Worm (Caenorhabditis elegans) whole organism, mixed stage, embryonic: ENCODE results near the gene T09B9.4.

Experiments used
- bed-3 ChIP-seq: fragments of 200-800 bp; sonication (Bioruptor generic); optimal IDR thresholded peaks from 3 replicates; lab custom pipeline; 2018; ENCODE audit warnings: mild to moderate bottlenecking, missing genetic modification characterization, moderate library complexity, missing compliant biosample characterization
- blmp-1 ChIP-seq: fragments of 150-350 bp; optimal IDR thresholded peaks from 2 replicates; lab custom pipeline; 2014; ENCODE audit warnings: missing biosample characterization, missing genetic modification characterization
- ceh-39 ChIP-seq: fragments of 150-350 bp; optimal IDR thresholded peaks from 2 replicates; lab custom pipeline; 2014; ENCODE audit warnings: missing biosample characterization, missing genetic modification characterization
- ceh-43 ChIP-seq: fragments of 200-800 bp; sonication (Bioruptor generic); optimal IDR thresholded peaks from 2 replicates; lab custom pipeline; 2018; ENCODE audit warnings: mild to moderate bottlenecking, missing genetic modification characterization, moderate library complexity, missing compliant biosample characterization
- ceh-83 ChIP-seq: fragments of 200-800 bp; sonication (Bioruptor generic); optimal IDR thresholded peaks from 2 replicates; lab custom pipeline; 2018; ENCODE audit warnings: mild to moderate bottlenecking, missing genetic modification characterization, missing compliant biosample characterization
- ces-1 ChIP-seq: fragments of 150-350 bp; optimal IDR thresholded peaks from 2 replicates; lab custom pipeline; 2014; ENCODE audit warnings: missing biosample characterization, missing genetic modification reagents, missing genetic modification characterization
- cnd-1 ChIP-seq: fragments of 200-800 bp; sonication (Bioruptor generic); optimal IDR thresholded peaks from 2 replicates; lab custom pipeline; 2018; ENCODE audit warnings: mild to moderate bottlenecking, missing genetic modification characterization, missing compliant biosample characterization
- drap-1 ChIP-seq: fragments of 200-800 bp; sonication (Bioruptor generic); optimal IDR thresholded peaks from 3 replicates; lab custom pipeline; 2018; ENCODE audit warnings: mild to moderate bottlenecking, missing genetic modification characterization, missing compliant biosample characterization
- elt-3 ChIP-seq: fragments of 150-350 bp; optimal IDR thresholded peaks from 2 replicates; lab custom pipeline; 2014; ENCODE audit warnings: missing biosample characterization, missing genetic modification characterization
- ham-2 ChIP-seq: fragments of 200-800 bp; sonication (Bioruptor generic); optimal IDR thresholded peaks from 2 replicates; lab custom pipeline; 2018; ENCODE audit warnings: mild to moderate bottlenecking, missing genetic modification characterization, missing compliant biosample characterization
- hlh-1 ChIP-seq: fragments of 150-350 bp; optimal IDR thresholded peaks from 2 replicates; lab custom pipeline; 2014; ENCODE audit warnings: missing biosample characterization, missing genetic modification reagents, missing genetic modification characterization
- lin-32 ChIP-seq: fragments of 200-800 bp; sonication (Bioruptor generic); optimal IDR thresholded peaks from 2 replicates; lab custom pipeline; 2018; ENCODE audit warnings: mild to moderate bottlenecking, missing genetic modification characterization, missing compliant biosample characterization
- lsy-2 ChIP-seq: fragments of 150-350 bp; optimal IDR thresholded peaks from 2 replicates; lab custom pipeline; 2014; ENCODE audit warnings: missing biosample characterization, missing genetic modification characterization
- mep-1 ChIP-seq: fragments of 150-350 bp; optimal IDR thresholded peaks from 2 replicates; lab custom pipeline; 2017; ENCODE audit warnings: missing biosample characterization, missing genetic modification reagents, missing genetic modification characterization, inconsistent platforms
- mls-2 ChIP-seq: sonication (generic microtip); optimal IDR thresholded peaks from 2 replicates; lab custom pipeline; 2016; ENCODE audit warnings: mild to moderate bottlenecking, missing genetic modification characterization, moderate library complexity, missing compliant biosample characterization
- nhr-12 ChIP-seq: fragments of 150-350 bp; optimal IDR thresholded peaks from 2 replicates; lab custom pipeline; 2014; ENCODE audit warnings: missing biosample characterization, missing genetic modification characterization
- nhr-2 ChIP-seq: fragments of 150-350 bp; optimal IDR thresholded peaks from 2 replicates; lab custom pipeline; 2014; ENCODE audit warnings: missing biosample characterization, missing genetic modification characterization
- nhr-237 ChIP-seq: fragments of 150-350 bp; optimal IDR thresholded peaks from 2 replicates; lab custom pipeline; 2014; ENCODE audit warnings: missing biosample characterization, missing genetic modification characterization
- nhr-28 ChIP-seq: fragments of 150-350 bp; optimal IDR thresholded peaks from 2 replicates; lab custom pipeline; 2014; ENCODE audit warnings: missing biosample characterization, missing genetic modification characterization
- nhr-76 ChIP-seq: sonication (generic microtip); optimal IDR thresholded peaks from 2 replicates; lab custom pipeline; 2017; ENCODE audit warnings: missing biosample characterization, missing genetic modification characterization
- pha-4 ChIP-seq: fragments of 150-350 bp; optimal IDR thresholded peaks from 2 replicates; lab custom pipeline; 2018; ENCODE audit warnings: missing biosample characterization, missing genetic modification reagents, missing genetic modification characterization
- sem-2 ChIP-seq: fragments of 200-800 bp; sonication (Bioruptor generic); optimal IDR thresholded peaks from 2 replicates; lab custom pipeline; 2018; ENCODE audit warnings: mild to moderate bottlenecking, missing genetic modification characterization, missing compliant biosample characterization
- snpc-4 ChIP-seq: fragments of 150-350 bp; optimal IDR thresholded peaks from 2 replicates; lab custom pipeline; 2014; ENCODE audit warnings: missing biosample characterization, missing genetic modification characterization
- sptf-1 ChIP-seq: sonication (generic microtip); optimal IDR thresholded peaks from 2 replicates; lab custom pipeline; 2017; ENCODE audit warnings: mild to moderate bottlenecking, missing genetic modification characterization, moderate library complexity, missing compliant biosample characterization
- tbx-8 ChIP-seq: fragments of 200-800 bp; sonication (Bioruptor generic); optimal IDR thresholded peaks from 2 replicates; lab custom pipeline; 2018; ENCODE audit warnings: mild to moderate bottlenecking, missing genetic modification characterization, moderate library complexity, missing compliant biosample characterization
- unc-120 ChIP-seq: sonication (generic microtip); optimal IDR thresholded peaks from 2 replicates; lab custom pipeline; 2017; ENCODE audit warnings: missing genetic modification characterization, missing compliant biosample characterization; ENCODE audit not compliant: poor library complexity, severe bottlenecking
- unc-39 ChIP-seq: fragments of 150-350 bp; optimal IDR thresholded peaks from 2 replicates; lab custom pipeline; 2014; ENCODE audit warnings: missing biosample characterization, missing genetic modification characterization
- unc-62 ChIP-seq: fragments of 150-350 bp; optimal IDR thresholded peaks from 2 replicates; lab custom pipeline; 2014; ENCODE audit warnings: missing biosample characterization, missing genetic modification reagents, missing genetic modification characterization
- zip-8 ChIP-seq: fragments of 150-350 bp; optimal IDR thresholded peaks from 2 replicates; lab custom pipeline; 2014; ENCODE audit warnings: missing biosample characterization, missing genetic modification characterization
- ztf-11 ChIP-seq: fragments of 150-350 bp; optimal IDR thresholded peaks from 2 replicates; lab custom pipeline; 2014; ENCODE audit warnings: missing biosample characterization, missing genetic modification characterization

Gene T09B9.4

DNA sequence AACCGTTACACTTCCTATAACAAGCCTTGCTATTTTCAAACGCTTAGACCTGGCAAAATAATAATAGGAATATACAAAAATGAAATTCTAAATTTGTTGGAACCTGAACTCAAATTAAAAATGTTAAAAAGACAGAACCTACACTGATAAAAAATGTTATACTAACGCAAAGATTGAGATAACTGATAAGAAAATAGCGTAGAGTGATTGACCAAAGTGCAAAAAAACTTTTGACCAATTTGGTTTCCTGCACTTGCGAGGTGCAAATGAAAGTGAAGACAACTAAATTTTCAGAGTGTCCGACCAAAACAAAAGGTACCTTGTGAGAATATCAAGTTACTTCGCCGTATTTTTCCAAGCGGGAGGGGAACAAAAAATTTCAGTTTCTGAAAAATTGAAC, 21.4 kb upstream of the T09B9.4 start:
- TF ChIP-seq nhr-12 (tag; lab: Kevin White, UChicago) (no peak), drap-1 (GFP tag; lab: Kevin White, UChicago) (no peak), zip-8 (no peak), mep-1 (no peak), nhr-2 (tag; lab: Kevin White, UChicago) (no peak), elt-3 (tag; lab: Kevin White, UChicago) (no peak), sptf-1 (tag; lab: Kevin White, UChicago) (no peak)
- TF ChIP-seq, all 35 proteins: peak for 0

DNA sequence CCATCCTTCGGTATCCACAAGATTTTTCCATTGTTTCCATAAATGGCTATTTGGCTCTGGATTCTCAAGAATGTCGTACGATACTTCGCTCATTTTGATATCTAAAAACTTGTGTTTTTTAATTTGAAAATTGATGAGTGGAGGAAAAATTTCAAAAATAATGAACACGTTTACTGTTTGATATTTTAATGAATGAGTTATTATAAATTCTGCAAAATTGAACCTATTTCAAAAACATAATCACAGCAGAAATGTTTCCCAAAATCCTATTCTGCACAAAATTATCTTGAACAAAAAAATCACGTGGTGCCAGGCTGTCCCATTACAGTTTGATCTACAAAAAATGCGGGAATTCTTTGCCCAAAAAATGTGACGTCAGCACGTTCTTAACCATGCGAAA, 20.0 kb upstream of the T09B9.4 start, which contains the start of gene F36G3.2:
Gene F36G3.2, minus strand, starts transcription at position 101 of the 400 bp plus-strand sequence.
- TF ChIP-seq blmp-1 (tag; lab: Kevin White, UChicago) (no peak), unc-62 (no peak), ceh-43 (no peak), ceh-39 (no peak), unc-39 (tag; lab: Kevin White, UChicago) (no peak), mls-2 (no peak), nhr-2 (tag; lab: Kevin White, UChicago) (no peak), tbx-8 (GFP tag; lab: Kevin White, UChicago) (no peak), nhr-28 (tag; lab: Kevin White, UChicago) (no peak), hlh-1 (tag; lab: Kevin White, UChicago) (no peak), nhr-76 (tag; lab: Kevin White, UChicago) (no peak)

DNA sequence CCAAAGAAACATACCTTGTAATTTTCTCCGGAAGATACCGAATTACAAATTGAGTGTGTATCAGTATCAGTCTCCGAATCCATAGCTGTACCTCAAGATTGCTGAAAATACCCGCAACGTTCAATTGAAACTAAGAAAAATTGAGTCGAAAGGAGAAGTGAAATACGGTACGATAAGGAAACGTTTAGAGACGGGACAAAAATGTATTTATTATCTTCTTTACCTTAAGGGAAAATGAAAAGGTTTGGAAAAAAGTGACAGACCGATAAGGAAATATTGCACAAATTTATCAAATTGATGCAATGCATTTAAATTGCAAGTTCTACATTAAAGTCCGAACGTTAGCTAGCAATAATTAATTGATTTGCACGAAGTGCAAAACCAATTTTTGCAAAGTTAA, 15.0 kb upstream of the T09B9.4 start, which contains the start of gene F36G3.1:
Gene F36G3.1, minus strand, starts transcription at position 101 of the 400 bp plus-strand sequence.
- no peak for TF ChIP-seq ham-2 (GFP tag; lab: Kevin White, UChicago)
- no peak for TF ChIP-seq cnd-1 (tag; lab: Kevin White, UChicago)
- TF ChIP-seq blmp-1 (tag; lab: Kevin White, UChicago): no peak
- no peak for TF ChIP-seq unc-120
- TF ChIP-seq lin-32 (GFP tag; lab: Kevin White, UChicago): no peak
- no peak for TF ChIP-seq zip-8
- TF ChIP-seq nhr-2 (tag; lab: Kevin White, UChicago): no peak
- TF ChIP-seq sem-2: no peak
- no peak for TF ChIP-seq tbx-8 (GFP tag; lab: Kevin White, UChicago)
- TF ChIP-seq unc-62: no peak
- TF ChIP-seq ces-1 (GFP tag; lab: Kevin White, UChicago): no peak
- TF ChIP-seq ceh-39: no peak
- no peak for TF ChIP-seq pha-4
- no peak for TF ChIP-seq ceh-83 (GFP tag; lab: Kevin White, UChicago)
- TF ChIP-seq, all 35 proteins: peak for 0

- TF ChIP-seq elt-3 (tag; lab: Kevin White, UChicago) (no peak), ces-1 (GFP tag; lab: Kevin White, UChicago) (no peak), snpc-4 (no peak), mep-1 (no peak), nhr-12 (tag; lab: Kevin White, UChicago) (no peak), lsy-2 (tag; lab: Kevin White, UChicago) (no peak)
Measured at ce11 chrX:9785865-9786264, 11.7 kb upstream of the T09B9.4 start.

DNA sequence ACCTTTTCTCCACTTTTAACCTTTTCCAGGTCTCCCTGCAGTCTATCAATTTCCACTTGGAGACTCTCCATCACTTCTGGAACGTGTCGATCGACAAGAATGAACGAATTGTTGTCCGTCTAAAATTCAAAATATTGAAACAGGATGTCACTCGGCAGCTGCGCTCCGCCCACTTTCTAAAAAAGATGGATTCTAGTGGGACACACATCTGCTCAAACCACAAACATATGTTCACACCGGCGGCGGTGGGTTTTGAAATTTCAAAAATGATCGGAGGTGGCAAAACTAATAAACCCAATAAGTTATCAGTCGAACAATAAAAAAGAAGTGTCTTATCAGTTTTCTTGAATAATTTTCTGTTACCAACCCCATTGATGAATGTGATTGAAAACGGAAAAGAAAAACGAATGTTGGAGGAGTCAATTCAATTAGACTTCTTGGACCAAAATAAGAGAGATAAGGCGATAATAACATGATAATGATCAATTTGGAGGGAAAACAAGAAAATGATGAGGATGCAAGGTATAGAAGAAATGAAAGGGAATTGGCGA, 8.3 kb upstream of the T09B9.4 start:
- TF ChIP-seq lin-32 (GFP tag; lab: Kevin White, UChicago) (no peak), sptf-1 (tag; lab: Kevin White, UChicago) (no peak), mep-1 (no peak), pha-4 (no peak), drap-1 (GFP tag; lab: Kevin White, UChicago) (no peak), elt-3 (tag; lab: Kevin White, UChicago) (no peak), nhr-237 (tag; lab: Kevin White, UChicago) (no peak), sem-2 (no peak)

DNA sequence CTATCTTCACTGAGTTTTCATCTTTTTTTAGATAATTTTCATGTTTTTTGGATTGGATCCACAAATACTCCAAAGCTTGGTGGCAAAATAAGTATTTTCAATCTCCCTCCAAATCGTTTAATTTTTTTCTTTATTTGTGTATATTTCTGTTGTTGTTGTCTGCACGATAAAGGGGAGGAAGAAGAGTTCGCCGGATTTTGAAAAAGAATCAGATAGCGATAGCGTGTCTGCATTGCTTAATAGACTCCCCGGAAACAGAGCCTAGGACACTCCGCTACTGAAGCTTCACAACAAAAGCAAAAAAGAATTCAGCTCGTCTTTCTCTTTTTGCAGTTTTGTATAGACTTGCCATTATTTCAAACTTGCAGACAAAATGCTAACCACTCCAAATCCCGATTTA, 3.3 kb upstream of the T09B9.4 start, which contains the start of gene T09B9.5:
Gene T09B9.5, plus strand, starts transcription at position 301 of the 400 bp plus-strand sequence.
- TF ChIP-seq ztf-11 (tag; lab: Kevin White, UChicago) (no peak), nhr-76 (tag; lab: Kevin White, UChicago) (no peak), unc-120 (no peak), tbx-8 (GFP tag; lab: Kevin White, UChicago) (no peak), snpc-4 (no peak), elt-3 (tag; lab: Kevin White, UChicago) (no peak), hlh-1 (tag; lab: Kevin White, UChicago) (no peak), ceh-83 (GFP tag; lab: Kevin White, UChicago) (no peak), cnd-1 (tag; lab: Kevin White, UChicago) (no peak), bed-3 (GFP tag; lab: Kevin White, UChicago) (no peak), sem-2 (no peak), lsy-2 (tag; lab: Kevin White, UChicago) (no peak), blmp-1 (tag; lab: Kevin White, UChicago) (no peak), ham-2 (GFP tag; lab: Kevin White, UChicago) (no peak)
